Fruit fly (Drosophila melanogaster): ENCODE data around the gene NimB5.

dm6 chr2L:14001887-14002286 is 31.9 kb downstream of the NimB5 start:
- no peak for TF ChIP-seq h (optimal IDR thresholded peaks at IDR 0.05)
- no peak for TF ChIP-seq ttk (optimal IDR thresholded peaks at IDR 0.05)
- no peak for TF ChIP-seq Sin3A (optimal IDR thresholded peaks at IDR 0.05)
- TF ChIP-seq Myc (optimal IDR thresholded peaks at IDR 0.05) = no peak
- TF ChIP-seq psq (optimal IDR thresholded peaks at IDR 0.05) = no peak
- no peak for TF ChIP-seq insv (optimal IDR thresholded peaks at IDR 0.05)

Measured in Kc167 (cell line).